Worm (Caenorhabditis elegans) whole organism, late embryonic: ENCODE measurements around the gene acs-6.

Experiments
- C38D4.7 ChIP-seq: fragments of 200-800 bp; sonication (Bioruptor generic); optimal IDR thresholded peaks from 2 replicates; lab custom pipeline; 2018; ENCODE audit warnings: mild to moderate bottlenecking, missing genetic modification characterization, moderate library complexity, missing compliant biosample characterization
- K02D7.2 ChIP-seq: sonication (generic microtip); optimal IDR thresholded peaks from 2 replicates; lab custom pipeline; 2017; ENCODE audit warnings: mild to moderate bottlenecking, missing genetic modification characterization, missing compliant biosample characterization
- K09A11.1 ChIP-seq: sonication (generic microtip); optimal IDR thresholded peaks from 2 replicates; lab custom pipeline; 2017; ENCODE audit warnings: antibody characterized with exemption, mild to moderate bottlenecking, missing genetic modification characterization, missing compliant biosample characterization; ENCODE audit not compliant: insufficient read depth
- T23F11.4 ChIP-seq: fragments of 200-800 bp; sonication (Bioruptor generic); optimal IDR thresholded peaks from 2 replicates; lab custom pipeline; 2018; ENCODE audit warnings: mild to moderate bottlenecking, missing genetic modification characterization, missing compliant biosample characterization
- Y22D7AL.16 ChIP-seq: sonication (generic microtip); optimal IDR thresholded peaks from 2 replicates; lab custom pipeline; 2016; ENCODE audit warnings: missing genetic modification characterization, missing compliant biosample characterization
- ahr-1 ChIP-seq: sonication (generic microtip); optimal IDR thresholded peaks from 2 replicates; lab custom pipeline; 2016; ENCODE audit warnings: missing genetic modification characterization, missing compliant biosample characterization
- ama-1 ChIP-seq: fragments of 150-350 bp; optimal IDR thresholded peaks from 2 replicates; lab custom pipeline; 2014
- ceh-14 ChIP-seq: sonication (generic microtip); optimal IDR thresholded peaks from 2 replicates; lab custom pipeline; 2016; ENCODE audit warnings: missing genotype, missing genetic modification characterization, missing compliant biosample characterization
- ceh-18 ChIP-seq: sonication (generic microtip); optimal IDR thresholded peaks from 2 replicates; lab custom pipeline; 2016; ENCODE audit warnings: missing genetic modification characterization, missing compliant biosample characterization
- ceh-19 ChIP-seq: fragments of 200-800 bp; sonication (Bioruptor generic); optimal IDR thresholded peaks from 2 replicates; lab custom pipeline; 2018; ENCODE audit warnings: mild to moderate bottlenecking, missing genetic modification characterization, missing compliant biosample characterization
- ceh-2 ChIP-seq: sonication (generic microtip); optimal IDR thresholded peaks from 2 replicates; lab custom pipeline; 2016; ENCODE audit warnings: missing genotype, missing genetic modification characterization, missing compliant biosample characterization
- ceh-22 ChIP-seq: sonication (generic microtip); optimal IDR thresholded peaks from 2 replicates; lab custom pipeline; 2017; ENCODE audit warnings: missing biosample characterization, missing genetic modification characterization
- ceh-24 ChIP-seq: sonication (generic microtip); optimal IDR thresholded peaks from 2 replicates; lab custom pipeline; 2016; ENCODE audit warnings: mild to moderate bottlenecking, missing genetic modification characterization, missing compliant biosample characterization
- ceh-30 ChIP-seq: fragments of 150-350 bp; optimal IDR thresholded peaks from 2 replicates; lab custom pipeline; 2014; ENCODE audit warnings: missing biosample characterization, missing genetic modification characterization
- ceh-31 ChIP-seq: sonication (generic microtip); optimal IDR thresholded peaks from 2 replicates; lab custom pipeline; 2016; ENCODE audit warnings: missing genetic modification characterization, missing compliant biosample characterization
- ceh-48 ChIP-seq: sonication (generic microtip); optimal IDR thresholded peaks from 2 replicates; lab custom pipeline; 2016; ENCODE audit warnings: missing genetic modification characterization, inconsistent platforms, missing compliant biosample characterization
- ceh-6 ChIP-seq: fragments of 200-800 bp; sonication (Bioruptor generic); optimal IDR thresholded peaks from 2 replicates; lab custom pipeline; 2018; ENCODE audit warnings: mild to moderate bottlenecking, missing genetic modification characterization, missing compliant biosample characterization
- ceh-9 ChIP-seq: sonication (generic microtip); optimal IDR thresholded peaks from 2 replicates; lab custom pipeline; 2016; ENCODE audit warnings: mild to moderate bottlenecking, missing genetic modification characterization, inconsistent platforms, missing compliant biosample characterization
- che-1 ChIP-seq: sonication (generic microtip); optimal IDR thresholded peaks from 2 replicates; lab custom pipeline; 2016; ENCODE audit warnings: mild to moderate bottlenecking, missing genetic modification characterization, missing compliant biosample characterization
- dmd-4 ChIP-seq: sonication (generic microtip); optimal IDR thresholded peaks from 2 replicates; lab custom pipeline; 2016; ENCODE audit warnings: borderline replicate concordance, missing genetic modification characterization, missing compliant biosample characterization
- dve-1 ChIP-seq: sonication (generic microtip); optimal IDR thresholded peaks from 2 replicates; lab custom pipeline; 2017; ENCODE audit warnings: antibody characterized with exemption, mild to moderate bottlenecking, missing genetic modification characterization, missing compliant biosample characterization
- eyg-1 ChIP-seq: sonication (generic microtip); optimal IDR thresholded peaks from 2 replicates; lab custom pipeline; 2016; ENCODE audit warnings: missing genotype, missing genetic modification characterization, missing compliant biosample characterization
- fax-1 ChIP-seq: sonication (generic microtip); optimal IDR thresholded peaks from 2 replicates; lab custom pipeline; 2016; ENCODE audit warnings: missing genotype, missing genetic modification characterization, missing compliant biosample characterization
- fkh-10 ChIP-seq: fragments of 150-350 bp; optimal IDR thresholded peaks from 2 replicates; lab custom pipeline; 2014; ENCODE audit warnings: missing biosample characterization, missing genetic modification reagents, missing genetic modification characterization
- fkh-6 ChIP-seq: sonication (generic microtip); optimal IDR thresholded peaks from 2 replicates; lab custom pipeline; 2016; ENCODE audit warnings: missing genetic modification characterization, missing compliant biosample characterization
- hlh-13 ChIP-seq: fragments of 200-800 bp; sonication (Bioruptor generic); optimal IDR thresholded peaks from 2 replicates; lab custom pipeline; 2018; ENCODE audit warnings: mild to moderate bottlenecking, missing genetic modification characterization, missing compliant biosample characterization
- hlh-15 ChIP-seq: sonication (generic microtip); optimal IDR thresholded peaks from 2 replicates; lab custom pipeline; 2016; ENCODE audit warnings: missing genetic modification characterization, missing compliant biosample characterization
- hlh-30 ChIP-seq: sonication (generic microtip); optimal IDR thresholded peaks from 2 replicates; lab custom pipeline; 2017; ENCODE audit warnings: antibody characterized with exemption, missing genetic modification characterization, missing compliant biosample characterization; ENCODE audit not compliant: insufficient read depth
- hlh-8 ChIP-seq: sonication (generic microtip); optimal IDR thresholded peaks from 2 replicates; lab custom pipeline; 2016; ENCODE audit warnings: missing genotype, missing genetic modification characterization, missing compliant biosample characterization
- lim-6 ChIP-seq: sonication (generic microtip); optimal IDR thresholded peaks from 2 replicates; lab custom pipeline; 2016; ENCODE audit warnings: missing genetic modification characterization, missing compliant biosample characterization
- lin-11 ChIP-seq: fragments of 200-800 bp; sonication (Bioruptor generic); optimal IDR thresholded peaks from 2 replicates; lab custom pipeline; 2018; ENCODE audit warnings: mild to moderate bottlenecking, missing genetic modification characterization, missing compliant biosample characterization
- madf-2 ChIP-seq: sonication (generic microtip); optimal IDR thresholded peaks from 2 replicates; lab custom pipeline; 2017; ENCODE audit warnings: missing genetic modification characterization, missing compliant biosample characterization
- nfya-1 ChIP-seq: sonication (generic microtip); optimal IDR thresholded peaks from 2 replicates; lab custom pipeline; 2017; ENCODE audit warnings: missing genetic modification characterization, mild to moderate bottlenecking, missing compliant biosample characterization, antibody characterized with exemption, moderate library complexity
- nhr-11 ChIP-seq: fragments of 150-350 bp; optimal IDR thresholded peaks from 2 replicates; lab custom pipeline; 2014; ENCODE audit warnings: missing biosample characterization, missing genetic modification characterization
- nhr-232 ChIP-seq: sonication (generic microtip); optimal IDR thresholded peaks from 2 replicates; lab custom pipeline; 2016; ENCODE audit warnings: missing genetic modification characterization, missing compliant biosample characterization
- npax-4 ChIP-seq: sonication (generic microtip); optimal IDR thresholded peaks from 2 replicates; lab custom pipeline; 2016; ENCODE audit warnings: missing genetic modification characterization, missing compliant biosample characterization
- pag-3 ChIP-seq: sonication (generic microtip); optimal IDR thresholded peaks from 2 replicates; lab custom pipeline; 2016; ENCODE audit warnings: missing compliant biosample characterization, missing genetic modification characterization, borderline replicate concordance
- pat-9 ChIP-seq: fragments of 200-800 bp; sonication (Bioruptor generic); optimal IDR thresholded peaks from 2 replicates; lab custom pipeline; 2018; ENCODE audit warnings: mild to moderate bottlenecking, missing genetic modification characterization, moderate library complexity, missing compliant biosample characterization
- pha-2 ChIP-seq: sonication (generic microtip); optimal IDR thresholded peaks from 2 replicates; lab custom pipeline; 2017; ENCODE audit warnings: mild to moderate bottlenecking, missing genetic modification characterization, missing compliant biosample characterization
- pha-4 ChIP-seq: fragments of 150-350 bp; optimal IDR thresholded peaks from 2 replicates; lab custom pipeline; 2018; ENCODE audit warnings: missing biosample characterization, missing genetic modification reagents, missing genetic modification characterization
- pqm-1 ChIP-seq: sonication (generic microtip); optimal IDR thresholded peaks from 2 replicates; lab custom pipeline; 2016; ENCODE audit warnings: missing genetic modification characterization, missing compliant biosample characterization
- pros-1 ChIP-seq: fragments of 150-350 bp; optimal IDR thresholded peaks from 2 replicates; lab custom pipeline; 2014; ENCODE audit warnings: missing biosample characterization, missing genetic modification reagents, missing genetic modification characterization
- ref-2 ChIP-seq: sonication (generic microtip); optimal IDR thresholded peaks from 2 replicates; lab custom pipeline; 2016; ENCODE audit warnings: missing genetic modification characterization, missing compliant biosample characterization
- rnt-1 ChIP-seq: sonication (generic microtip); optimal IDR thresholded peaks from 2 replicates; lab custom pipeline; 2016; ENCODE audit warnings: missing genetic modification characterization, missing compliant biosample characterization
- sdc-2 ChIP-seq: sonication (generic microtip); optimal IDR thresholded peaks from 2 replicates; lab custom pipeline; 2016; ENCODE audit warnings: missing genotype, missing genetic modification characterization, missing compliant biosample characterization
- sox-2 ChIP-seq: fragments of 200-800 bp; sonication (Bioruptor generic); IDR thresholded peaks from 2 replicates; pipeline ENCODE4 v1.3.6; 2022; ENCODE audit warnings: missing genetic modification reagents, missing genetic modification characterization, missing compliant biosample characterization
- sox-4 ChIP-seq: sonication (generic microtip); optimal IDR thresholded peaks from 2 replicates; lab custom pipeline; 2017; ENCODE audit warnings: mild to moderate bottlenecking, missing genetic modification characterization, inconsistent platforms, missing compliant biosample characterization
- syd-9 ChIP-seq: sonication (generic microtip); optimal IDR thresholded peaks from 2 replicates; lab custom pipeline; 2016; ENCODE audit warnings: mild to moderate bottlenecking, missing genetic modification characterization, moderate library complexity, missing compliant biosample characterization
- tbx-2 ChIP-seq: sonication (generic microtip); optimal IDR thresholded peaks from 2 replicates; lab custom pipeline; 2016; ENCODE audit warnings: missing genetic modification characterization, missing compliant biosample characterization
- ttx-3 ChIP-seq: sonication (generic microtip); optimal IDR thresholded peaks from 2 replicates; lab custom pipeline; 2016; ENCODE audit warnings: missing genetic modification reagents, missing genetic modification characterization, missing compliant biosample characterization
- unc-42 ChIP-seq: sonication (generic microtip); optimal IDR thresholded peaks from 2 replicates; lab custom pipeline; 2016; ENCODE audit warnings: missing genotype, missing genetic modification characterization, missing compliant biosample characterization
- zip-5 ChIP-seq: sonication (generic microtip); optimal IDR thresholded peaks from 2 replicates; lab custom pipeline; 2016; ENCODE audit warnings: missing genetic modification characterization, missing compliant biosample characterization

Gene acs-6

ce11 chrII:7072590-7073536 is 11.0 kb downstream of the acs-6 start:
- TF ChIP-seq pha-2 (no peak), pros-1 (no peak), pqm-1 (no peak), pha-4 (tag; lab: Kevin White, UChicago) (no peak), fkh-6 (tag; lab: Kevin White, UChicago) (peak; percentile 7), tbx-2 (tag; lab: Kevin White, UChicago) (peak; percentile 76), nfya-1 (tag; lab: Kevin White, UChicago) (peak; percentile 39), ceh-24 (tag; lab: Kevin White, UChicago) (no peak), fax-1 (tag; lab: Kevin White, UChicago) (peak; percentile 83), ceh-14 (tag; lab: Kevin White, UChicago) (peak; percentile 65), hlh-15 (peak; percentile 17), pag-3 (no peak), ceh-31 (tag; lab: Kevin White, UChicago) (peak; percentile 97), zip-5 (tag; lab: Kevin White, UChicago) (peak; percentile 89), lin-11 (tag; lab: Kevin White, UChicago) (no peak), ceh-2 (tag; lab: Kevin White, UChicago) (peak; percentile 84), ref-2 (tag; lab: Kevin White, UChicago) (peak; percentile 68), hlh-30 (no peak), sox-4 (no peak), dmd-4 (no peak), Y22D7AL.16 (no peak), pat-9 (no peak), ceh-19 (GFP tag; lab: Kevin White, UChicago) (no peak), madf-2 (no peak), hlh-8 (tag; lab: Kevin White, UChicago) (peak; percentile 59), fkh-10 (GFP tag; lab: Kevin White, UChicago) (no peak), sdc-2 (tag; lab: Kevin White, UChicago) (no peak), K02D7.2 (tag; lab: Kevin White, UChicago) (no peak), hlh-13 (GFP tag; lab: Kevin White, UChicago) (no peak), ceh-6 (GFP tag; lab: Kevin White, UChicago) (no peak), ceh-30 (tag; lab: Kevin White, UChicago) (no peak), ceh-18 (tag; lab: Kevin White, UChicago) (peak; percentile 51), che-1 (no peak), C38D4.7 (GFP tag; lab: Kevin White, UChicago) (no peak), sox-2 (GFP tag; lab: Robert Waterston, UW) (no peak), ahr-1 (tag; lab: Kevin White, UChicago) (peak; percentile 69), K09A11.1 (tag; lab: Kevin White, UChicago) (no peak), syd-9 (tag; lab: Kevin White, UChicago) (peak; percentile 51), nhr-232 (tag; lab: Kevin White, UChicago) (no peak), ceh-9 (tag; lab: Kevin White, UChicago) (no peak), rnt-1 (tag; lab: Kevin White, UChicago) (peak; percentile 82), npax-4 (tag; lab: Kevin White, UChicago) (no peak), unc-42 (tag; lab: Kevin White, UChicago) (peak; percentile 93), eyg-1 (no peak), lim-6 (tag; lab: Kevin White, UChicago) (no peak), ama-1 (lab: Kevin White, UChicago) (no peak), ceh-48 (tag; lab: Kevin White, UChicago) (no peak), nhr-11 (tag; lab: Kevin White, UChicago) (no peak), ceh-22 (tag; lab: Kevin White, UChicago) (no peak), dve-1 (no peak), T23F11.4 (no peak), ttx-3 (no peak)
